Fruit fly (Drosophila melanogaster): ENCODE data around the gene Gcn5.

Gcn5 gene

DNA sequence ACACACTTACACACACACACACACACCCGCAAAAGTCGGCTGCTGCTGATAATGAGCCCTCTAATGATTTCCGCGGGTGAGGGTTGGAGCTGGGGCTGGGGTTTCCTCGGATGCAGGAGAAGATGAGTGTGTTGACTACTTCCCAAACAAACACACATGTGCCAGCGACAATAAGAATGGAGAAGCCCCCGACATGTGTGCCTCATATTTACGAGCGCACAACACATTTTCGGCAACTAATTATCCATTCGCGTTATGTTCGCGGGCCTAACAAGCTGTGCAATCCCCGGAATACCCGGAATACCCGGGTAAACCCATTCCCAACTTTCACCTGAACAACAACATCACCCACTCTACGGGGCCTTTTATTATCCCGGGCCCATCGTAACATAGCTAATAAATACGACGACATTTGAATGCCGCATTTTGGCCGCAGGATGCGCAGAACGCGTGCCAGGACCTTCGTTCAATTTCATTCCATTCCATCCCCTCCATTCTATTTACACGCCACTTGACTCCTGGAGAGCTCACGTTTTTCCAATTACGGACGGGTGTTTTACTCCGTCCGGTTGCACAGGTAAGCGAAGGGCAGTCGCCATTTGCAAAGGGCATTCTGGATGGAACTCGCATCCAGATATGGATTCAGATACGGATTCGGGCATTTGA lies 42.4 kb upstream of the Gcn5 start:
- TF ChIP-seq Rel (GFP tag; optimal IDR thresholded peaks at IDR 0.05): no peak
- peak; percentile 23 for TF ChIP-seq Rel (tag; optimal IDR thresholded peaks at IDR 0.05)
- no peak for TF ChIP-seq br (GFP tag; optimal IDR thresholded peaks at IDR 0.05)

- TF ChIP-seq woc (GFP tag; optimal IDR thresholded peaks at IDR 0.05) (no peak), sage (GFP tag; optimal IDR thresholded peaks at IDR 0.05) (no peak), tai (GFP tag; optimal IDR thresholded peaks at IDR 0.05) (no peak), ey (GFP tag; optimal IDR thresholded peaks at IDR 0.05) (no peak), rgr (GFP tag; optimal IDR thresholded peaks at IDR 0.05) (no peak), usp (GFP tag; optimal IDR thresholded peaks at IDR 0.05) (no peak), Sp1 (GFP tag; optimal IDR thresholded peaks at IDR 0.05) (no peak), fru (GFP tag; optimal IDR thresholded peaks at IDR 0.05) (no peak), HLH106 (tag; optimal IDR thresholded peaks at IDR 0.05) (no peak), Dif (GFP tag; optimal IDR thresholded peaks at IDR 0.05; ENCODE audit: partially characterized antibody) (no peak), Vsx2 (GFP tag; optimal IDR thresholded peaks at IDR 0.05; ENCODE audit: partially characterized antibody) (no peak), CG32264 (GFP tag; optimal IDR thresholded peaks at IDR 0.05) (no peak), Dfd (GFP tag; optimal IDR thresholded peaks at IDR 0.05) (no peak), Jra (GFP tag; optimal IDR thresholded peaks at IDR 0.05) (no peak), Hr78 (GFP tag; optimal IDR thresholded peaks at IDR 0.05) (no peak), br (GFP tag; optimal IDR thresholded peaks at IDR 0.05) (no peak), dl (GFP tag; optimal IDR thresholded peaks at IDR 0.05; ENCODE audit: insufficient read depth in 1 of 2, partially characterized antibody in 2 of 2) (no peak)
Observed at dm6 chr3L:12565422-12565821, 41.6 kb upstream of the Gcn5 start.

DNA sequence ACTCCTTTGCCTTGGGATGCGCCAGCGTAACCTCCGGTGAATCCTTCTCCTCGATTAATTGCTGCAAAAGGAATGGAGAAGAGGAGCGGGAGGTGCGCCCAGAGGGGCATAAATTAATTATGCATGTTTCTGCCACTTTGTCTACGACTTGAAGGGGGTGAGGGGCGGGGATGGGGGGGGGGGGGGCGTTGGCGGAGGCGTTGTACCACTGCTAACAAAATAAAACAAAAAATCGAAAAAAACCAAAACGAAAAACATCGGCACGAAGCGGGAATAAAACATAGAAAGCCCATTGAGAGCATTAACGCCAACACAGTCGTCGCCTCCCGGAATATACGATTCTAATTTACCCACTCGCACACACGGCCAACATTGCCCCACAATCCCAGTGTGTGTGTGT lies 41.2 kb upstream of the Gcn5 start:
- TF ChIP-seq dmrt93B (GFP tag; optimal IDR thresholded peaks at IDR 0.05): no peak
- no peak for TF ChIP-seq CrebA (GFP tag; optimal IDR thresholded peaks at IDR 0.05; ENCODE audit: borderline replicate concordance)
- TF ChIP-seq HLH106 (tag; optimal IDR thresholded peaks at IDR 0.05): no peak
- TF ChIP-seq Jra (GFP tag; optimal IDR thresholded peaks at IDR 0.05): no peak
- no peak for TF ChIP-seq h (GFP tag; optimal IDR thresholded peaks at IDR 0.05)
- TF ChIP-seq Myc (optimal IDR thresholded peaks at IDR 0.05): no peak
- TF ChIP-seq Abd-B (GFP tag; optimal IDR thresholded peaks at IDR 0.05): no peak
- TF ChIP-seq OdsH (GFP tag; optimal IDR thresholded peaks at IDR 0.05): no peak
- no peak for TF ChIP-seq dl (GFP tag; optimal IDR thresholded peaks at IDR 0.05; ENCODE audit: insufficient read depth in 1 of 2, partially characterized antibody in 2 of 2)

DNA sequence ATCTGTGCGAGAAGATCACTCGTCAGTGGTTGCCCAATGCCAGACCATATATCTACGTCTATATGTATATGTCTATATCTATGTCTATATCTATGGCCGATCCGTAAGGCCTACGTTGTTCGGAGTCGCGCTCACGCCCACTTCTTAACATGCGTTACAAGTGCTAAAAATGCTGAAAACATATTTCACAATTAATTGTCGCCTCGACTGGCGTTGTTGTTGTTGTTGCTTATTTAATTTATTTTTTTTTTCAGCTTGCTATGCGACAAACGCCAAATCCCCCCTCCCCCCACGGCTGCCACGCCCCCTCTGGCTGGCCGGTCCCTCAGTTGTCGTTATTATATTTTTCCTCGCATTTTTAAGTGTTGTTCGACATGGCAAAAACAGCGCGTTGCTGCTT lies 40.5 kb upstream of the Gcn5 start:
- no peak for TF ChIP-seq dsf (GFP tag; optimal IDR thresholded peaks at IDR 0.05; ENCODE audit: borderline replicate concordance)
- peak; percentile 99 for TF ChIP-seq Dfd (GFP tag; optimal IDR thresholded peaks at IDR 0.05)

DNA sequence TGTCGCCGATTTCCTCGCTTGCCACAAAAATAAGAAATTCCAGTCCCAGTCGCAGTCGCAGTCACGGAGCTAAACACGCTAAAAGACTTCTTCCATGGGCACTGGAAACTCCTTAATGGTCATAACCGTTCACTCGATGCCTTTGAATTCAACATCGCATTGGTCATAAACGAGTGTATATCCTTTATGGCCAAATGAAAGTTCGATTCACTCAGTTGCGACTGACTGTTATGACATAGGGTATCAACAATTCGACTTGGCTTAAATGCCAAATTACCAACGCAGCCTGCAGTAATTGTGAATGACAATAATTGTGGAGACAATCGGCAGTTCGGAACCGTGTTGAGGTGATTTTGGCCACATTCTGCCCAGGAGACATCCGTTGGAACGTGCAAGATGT lies 35.5 kb upstream of the Gcn5 start:
- no peak for TF ChIP-seq sage (GFP tag; optimal IDR thresholded peaks at IDR 0.05)
- no peak for TF ChIP-seq sv (GFP tag; optimal IDR thresholded peaks at IDR 0.05)
- no peak for TF ChIP-seq brk (GFP tag; optimal IDR thresholded peaks at IDR 0.05)
- TF ChIP-seq br (GFP tag; optimal IDR thresholded peaks at IDR 0.05): peak; percentile 6
- no peak for TF ChIP-seq dmrt93B (GFP tag; optimal IDR thresholded peaks at IDR 0.05)
- TF ChIP-seq Rel (GFP tag; optimal IDR thresholded peaks at IDR 0.05): no peak
- no peak for TF ChIP-seq Rel (tag; optimal IDR thresholded peaks at IDR 0.05)
- TF ChIP-seq usp (GFP tag; optimal IDR thresholded peaks at IDR 0.05): no peak
- no peak for TF ChIP-seq Hr78 (GFP tag; optimal IDR thresholded peaks at IDR 0.05)
- TF ChIP-seq Mio (GFP tag; optimal IDR thresholded peaks at IDR 0.05): no peak
- peak; percentile 12 for TF ChIP-seq h (GFP tag; optimal IDR thresholded peaks at IDR 0.05)
- TF ChIP-seq Vsx2 (GFP tag; optimal IDR thresholded peaks at IDR 0.05; ENCODE audit: partially characterized antibody): no peak
- no peak for TF ChIP-seq Hnf4 (GFP tag; optimal IDR thresholded peaks at IDR 0.05)
- TF ChIP-seq psq (GFP tag; optimal IDR thresholded peaks at IDR 0.05): no peak
- no peak for TF ChIP-seq Sp1 (GFP tag; optimal IDR thresholded peaks at IDR 0.05)
- TF ChIP-seq rgr (GFP tag; optimal IDR thresholded peaks at IDR 0.05): no peak
- no peak for TF ChIP-seq CG32264 (GFP tag; optimal IDR thresholded peaks at IDR 0.05)
- no peak for TF ChIP-seq OdsH (GFP tag; optimal IDR thresholded peaks at IDR 0.05)
- TF ChIP-seq Abd-B (GFP tag; optimal IDR thresholded peaks at IDR 0.05): no peak
- TF ChIP-seq N (GFP tag; optimal IDR thresholded peaks at IDR 0.05): no peak
- TF ChIP-seq Jra (GFP tag; optimal IDR thresholded peaks at IDR 0.05): no peak
- no peak for TF ChIP-seq Dfd (GFP tag; optimal IDR thresholded peaks at IDR 0.05)
- no peak for TF ChIP-seq Dif (GFP tag; optimal IDR thresholded peaks at IDR 0.05; ENCODE audit: partially characterized antibody)
- TF ChIP-seq Hr83 (GFP tag; optimal IDR thresholded peaks at IDR 0.05; ENCODE audit: poor library complexity, severe bottlenecking): no peak
- TF ChIP-seq CrebA (GFP tag; optimal IDR thresholded peaks at IDR 0.05; ENCODE audit: borderline replicate concordance): no peak
- no peak for TF ChIP-seq lola (GFP tag; optimal IDR thresholded peaks at IDR 0.05)
- no peak for TF ChIP-seq dl (GFP tag; optimal IDR thresholded peaks at IDR 0.05; ENCODE audit: insufficient read depth in 1 of 2, partially characterized antibody in 2 of 2)
- TF ChIP-seq woc (GFP tag; optimal IDR thresholded peaks at IDR 0.05): peak; percentile 42
- no peak for TF ChIP-seq tai (GFP tag; optimal IDR thresholded peaks at IDR 0.05)
- no peak for TF ChIP-seq GATAd (GFP tag; optimal IDR thresholded peaks at IDR 0.05)
- no peak for TF ChIP-seq CG9705 (GFP tag; optimal IDR thresholded peaks at IDR 0.05)
- no peak for TF ChIP-seq pan (optimal IDR thresholded peaks at IDR 0.05)
- TF ChIP-seq HLH106 (tag; optimal IDR thresholded peaks at IDR 0.05): peak; percentile 16
- no peak for TF ChIP-seq jim (GFP tag; optimal IDR thresholded peaks at IDR 0.05)
- no peak for TF ChIP-seq dsf (GFP tag; optimal IDR thresholded peaks at IDR 0.05; ENCODE audit: borderline replicate concordance)
- TF ChIP-seq ey (GFP tag; optimal IDR thresholded peaks at IDR 0.05): peak; percentile 6
- peak; percentile 25 for TF ChIP-seq fru (GFP tag; optimal IDR thresholded peaks at IDR 0.05)

Measured in whole organism, wandering third instar larva.